Fruit fly (Drosophila melanogaster) whole organism, embryonic: Measurements from ENCODE around the gene spn-E.

ENCODE experiments used
- BEAF-32 ChIP-seq: fragments of 200-800 bp; sonication (Bioruptor generic); optimal IDR thresholded peaks from 3 replicates; lab custom pipeline; 2017; ENCODE audit warnings: missing biosample characterization, missing genetic modification characterization, mild to moderate bottlenecking, moderate library complexity, missing genetic modification reagents
- C15 ChIP-seq: fragments of 200-800 bp; sonication (Bioruptor generic); IDR thresholded peaks from 3 replicates; pipeline ENCODE4 v1.3.6; 2022; ENCODE audit warnings: missing biosample characterization, missing genetic modification characterization
- CG1024 ChIP-seq: fragments of 200-800 bp; sonication (Bioruptor generic); IDR thresholded peaks from 2 replicates; pipeline ENCODE4 v1.3.6; 2022; ENCODE audit warnings: missing biosample characterization, missing genetic modification characterization
- CG10543 ChIP-seq: fragments of 200-800 bp; sonication (Bioruptor generic); optimal IDR thresholded peaks from 3 replicates; lab custom pipeline; 2017; ENCODE audit warnings: missing biosample characterization, mild to moderate bottlenecking, missing genetic modification characterization, moderate library complexity
- CG11723 ChIP-seq: fragments of 200-800 bp; sonication (Bioruptor generic); optimal IDR thresholded peaks from 2 replicates; lab custom pipeline; 2017; ENCODE audit warnings: missing biosample characterization, mild to moderate bottlenecking, missing genetic modification characterization
- CG12391 ChIP-seq: fragments of 200-800 bp; sonication (Bioruptor generic); optimal IDR thresholded peaks from 3 replicates; lab custom pipeline; 2018; ENCODE audit warnings: missing biosample characterization, mild to moderate bottlenecking, missing genetic modification characterization, moderate library complexity
- CG12659 ChIP-seq: fragments of 200-800 bp; sonication (Bioruptor generic); optimal IDR thresholded peaks from 3 replicates; lab custom pipeline; 2017; ENCODE audit warnings: mild to moderate bottlenecking, missing biosample characterization, missing genetic modification reagents, missing genetic modification characterization
- CG12769 ChIP-seq: fragments of 200-800 bp; sonication (Bioruptor generic); optimal IDR thresholded peaks from 2 replicates; lab custom pipeline; 2019; ENCODE audit warnings: missing biosample characterization, mild to moderate bottlenecking, missing genetic modification characterization, moderate library complexity
- CG13123 ChIP-seq: fragments of 200-800 bp; sonication (Bioruptor generic); optimal IDR thresholded peaks from 2 replicates; lab custom pipeline; 2016; ENCODE audit warnings: missing biosample characterization, missing genetic modification characterization
- CG13296 ChIP-seq: fragments of 200-800 bp; sonication (Bioruptor generic); optimal IDR thresholded peaks from 3 replicates; lab custom pipeline; 2018; ENCODE audit warnings: missing biosample characterization, mild to moderate bottlenecking, missing genetic modification characterization
- CG13894 ChIP-seq: fragments of 200-800 bp; sonication (Bioruptor generic); optimal IDR thresholded peaks from 3 replicates; lab custom pipeline; 2018; ENCODE audit warnings: missing biosample characterization, mild to moderate bottlenecking, missing genetic modification characterization, moderate library complexity
- CG14014 ChIP-seq: fragments of 200-800 bp; sonication (Bioruptor generic); IDR thresholded peaks from 2 replicates; pipeline ENCODE4 v1.3.6; 2022; ENCODE audit warnings: missing biosample characterization, missing genetic modification characterization
- CG14965 ChIP-seq: fragments of 200-800 bp; sonication (Bioruptor generic); optimal IDR thresholded peaks from 2 replicates; lab custom pipeline; 2016; ENCODE audit warnings: missing biosample characterization, missing genetic modification characterization, borderline replicate concordance
- CG15073 ChIP-seq: fragments of 200-800 bp; sonication (Bioruptor generic); optimal IDR thresholded peaks from 2 replicates; lab custom pipeline; 2016; ENCODE audit warnings: missing biosample characterization, missing genetic modification characterization
- CG1529 ChIP-seq: fragments of 200-800 bp; sonication (Bioruptor generic); optimal IDR thresholded peaks from 3 replicates; lab custom pipeline; 2018; ENCODE audit warnings: missing biosample characterization, missing genetic modification characterization
- CG15514 ChIP-seq: fragments of 200-800 bp; sonication (Bioruptor generic); optimal IDR thresholded peaks from 3 replicates; lab custom pipeline; 2017; ENCODE audit warnings: missing biosample characterization, missing genetic modification characterization, mild to moderate bottlenecking, moderate library complexity, missing genetic modification reagents
- CG16779 ChIP-seq: fragments of 200-800 bp; sonication (Bioruptor generic); IDR thresholded peaks from 2 replicates; pipeline ENCODE4 v1.3.6; 2022; ENCODE audit warnings: missing biosample characterization, missing genetic modification characterization
- CG16863 ChIP-seq: fragments of 200-800 bp; sonication (Bioruptor generic); optimal IDR thresholded peaks from 3 replicates; lab custom pipeline; 2016; ENCODE audit warnings: missing biosample characterization, missing genetic modification characterization
- CG17328 ChIP-seq: fragments of 200-800 bp; sonication (Bioruptor generic); IDR thresholded peaks from 2 replicates; pipeline ENCODE4 v1.3.6; 2022; ENCODE audit warnings: missing biosample characterization, missing genetic modification characterization
- CG17802 ChIP-seq: fragments of 200-800 bp; sonication (Bioruptor generic); optimal IDR thresholded peaks from 2 replicates; lab custom pipeline; 2018; ENCODE audit warnings: missing biosample characterization, mild to moderate bottlenecking, missing genetic modification characterization, moderate library complexity
- CG1832 ChIP-seq: fragments of 200-800 bp; sonication (Bioruptor generic); optimal IDR thresholded peaks from 2 replicates; lab custom pipeline; 2017; ENCODE audit warnings: missing biosample characterization, mild to moderate bottlenecking, missing genetic modification characterization, inconsistent platforms
- CG18476 ChIP-seq: fragments of 200-800 bp; sonication (Bioruptor generic); optimal IDR thresholded peaks from 2 replicates; lab custom pipeline; 2016; ENCODE audit warnings: missing biosample characterization, mild to moderate bottlenecking, missing genetic modification characterization
- CG18599 ChIP-seq: fragments of 200-800 bp; sonication (Bioruptor generic); optimal IDR thresholded peaks from 3 replicates; lab custom pipeline; 2017; ENCODE audit warnings: missing biosample characterization, missing genetic modification characterization, mild to moderate bottlenecking, moderate library complexity, missing genetic modification reagents
- CG2202 ChIP-seq: fragments of 200-800 bp; sonication (Bioruptor generic); optimal IDR thresholded peaks from 2 replicates; lab custom pipeline; 2018; ENCODE audit warnings: missing biosample characterization, mild to moderate bottlenecking, missing genetic modification characterization
- CG31365 ChIP-seq: fragments of 200-800 bp; sonication (Bioruptor generic); optimal IDR thresholded peaks from 2 replicates; lab custom pipeline; 2018; ENCODE audit warnings: missing biosample characterization, mild to moderate bottlenecking, missing genetic modification characterization
- CG34376 ChIP-seq: fragments of 200-800 bp; sonication (Bioruptor generic); optimal IDR thresholded peaks from 2 replicates; lab custom pipeline; 2018; ENCODE audit warnings: missing biosample characterization, mild to moderate bottlenecking, missing genetic modification characterization
- CG4820 ChIP-seq: fragments of 200-800 bp; sonication (Bioruptor generic); optimal IDR thresholded peaks from 3 replicates; lab custom pipeline; 2016; ENCODE audit warnings: missing biosample characterization, missing genetic modification characterization
- CG6765 ChIP-seq: fragments of 200-800 bp; sonication (Bioruptor generic); optimal IDR thresholded peaks from 3 replicates; lab custom pipeline; 2017; ENCODE audit warnings: missing biosample characterization, mild to moderate bottlenecking, missing genetic modification characterization
- CG9932 ChIP-seq: fragments of 200-800 bp; sonication (Bioruptor generic); IDR thresholded peaks from 2 replicates; pipeline ENCODE4 v1.3.6; 2022; ENCODE audit warnings: missing biosample characterization, missing genetic modification characterization
- CoRest ChIP-seq: fragments of 200-800 bp; sonication (Bioruptor generic); optimal IDR thresholded peaks from 3 replicates; lab custom pipeline; 2018; ENCODE audit warnings: missing biosample characterization, mild to moderate bottlenecking, missing genetic modification characterization, moderate library complexity
- Dbx ChIP-seq: fragments of 200-800 bp; sonication (Bioruptor generic); IDR thresholded peaks from 3 replicates; pipeline ENCODE4 v1.3.6; 2022; ENCODE audit warnings: missing biosample characterization, missing genetic modification characterization
- Dref ChIP-seq: fragments of 200-800 bp; sonication (Bioruptor generic); IDR thresholded peaks from 2 replicates; pipeline ENCODE4 v1.3.6; 2022; ENCODE audit warnings: missing biosample characterization, missing genetic modification characterization
- Eip74EF ChIP-seq, 2 experiments: fragments of 200-800 bp in 1 of 2; fragments of >200 bp in 1 of 2; sonication (Bioruptor generic) in 1 of 2; optimal IDR thresholded peaks; 2 replicates each; lab custom pipeline; 2017 to 2019; ENCODE audit warnings: missing biosample characterization in 2 of 2, missing genetic modification characterization in 2 of 2, mild to moderate bottlenecking in 1 of 2, moderate library complexity in 1 of 2
- Lhr ChIP-seq: fragments of 200-800 bp; sonication (Bioruptor generic); optimal IDR thresholded peaks from 3 replicates; lab custom pipeline; 2017; ENCODE audit warnings: mild to moderate bottlenecking, missing biosample characterization, missing genetic modification reagents, missing genetic modification characterization
- Mes4 ChIP-seq: fragments of 200-800 bp; sonication (Bioruptor generic); optimal IDR thresholded peaks from 2 replicates; lab custom pipeline; 2016; ENCODE audit warnings: missing biosample characterization, missing genetic modification characterization
- Nf-YB ChIP-seq: fragments of 200-800 bp; sonication (Bioruptor generic); optimal IDR thresholded peaks from 3 replicates; lab custom pipeline; 2019; ENCODE audit warnings: missing biosample characterization, mild to moderate bottlenecking, missing genetic modification characterization, moderate library complexity
- Pdp1 ChIP-seq, 2 experiments: fragments of 200-800 bp; sonication (Bioruptor generic); optimal IDR thresholded peaks; 3 replicates each; lab custom pipeline; 2016; ENCODE audit warnings: missing biosample characterization in 2 of 2, missing genetic modification characterization in 2 of 2, mild to moderate bottlenecking in 1 of 2, moderate library complexity in 1 of 2
- Poxn ChIP-seq: fragments of 200-800 bp; sonication (Bioruptor generic); IDR thresholded peaks from 2 replicates; pipeline ENCODE4 v1.3.6; 2022; ENCODE audit warnings: missing biosample characterization, missing genetic modification characterization
- Tbp ChIP-seq: fragments of >200 bp; optimal IDR thresholded peaks from 2 replicates; lab custom pipeline; 2018; ENCODE audit warnings: missing biosample characterization, missing genetic modification characterization
- ara ChIP-seq: fragments of 200-800 bp; sonication (Bioruptor generic); IDR thresholded peaks from 2 replicates; pipeline ENCODE4 v1.3.6; 2022; ENCODE audit warnings: missing biosample characterization, missing genetic modification characterization
- corto ChIP-seq: fragments of 200-800 bp; sonication (Bioruptor generic); optimal IDR thresholded peaks from 2 replicates; lab custom pipeline; 2016; ENCODE audit warnings: missing biosample characterization, mild to moderate bottlenecking, missing genetic modification characterization, moderate library complexity
- dysf ChIP-seq: fragments of 200-800 bp; sonication (Bioruptor generic); IDR thresholded peaks from 3 replicates; pipeline ENCODE4 v1.3.6; 2022; ENCODE audit warnings: missing biosample characterization, missing genetic modification characterization
- en ChIP-seq: fragments of 200-800 bp; sonication (Bioruptor generic); optimal IDR thresholded peaks from 2 replicates; lab custom pipeline; 2016; ENCODE audit warnings: missing biosample characterization, missing genetic modification characterization
- gro ChIP-seq: fragments of 200-800 bp; sonication (Bioruptor generic); optimal IDR thresholded peaks from 2 replicates; lab custom pipeline; 2016; ENCODE audit warnings: missing biosample characterization, missing genetic modification characterization
- gt ChIP-seq: fragments of 200-800 bp; sonication (Bioruptor generic); IDR thresholded peaks from 2 replicates; pipeline ENCODE4 v1.3.6; 2022; ENCODE audit warnings: missing biosample characterization, missing genetic modification characterization
- lbe ChIP-seq: fragments of 200-800 bp; sonication (Bioruptor generic); optimal IDR thresholded peaks from 2 replicates; lab custom pipeline; 2016; ENCODE audit warnings: missing biosample characterization, mild to moderate bottlenecking, missing genetic modification characterization
- mam ChIP-seq: fragments of 200-800 bp; sonication (Bioruptor generic); optimal IDR thresholded peaks from 3 replicates; lab custom pipeline; 2016; ENCODE audit warnings: missing biosample characterization, missing genetic modification characterization
- ranshi ChIP-seq: fragments of 200-800 bp; sonication (Bioruptor generic); IDR thresholded peaks from 2 replicates; pipeline ENCODE4 v1.3.6; 2022; ENCODE audit warnings: missing biosample characterization, missing genetic modification characterization
- run ChIP-seq: fragments of 200-800 bp; sonication (Bioruptor generic); optimal IDR thresholded peaks from 3 replicates; lab custom pipeline; 2018; ENCODE audit warnings: missing biosample characterization, mild to moderate bottlenecking, missing genetic modification characterization
- vfl ChIP-seq: fragments of 200-800 bp; sonication (Bioruptor generic); optimal IDR thresholded peaks from 2 replicates; lab custom pipeline; 2016; ENCODE audit warnings: missing biosample characterization, missing genetic modification characterization

The spn-E gene

dm6 chr3R:15793372-15793802 is 43.8 kb upstream of the spn-E start, which contains the start of gene nsl1 (continued):
- TF ChIP-seq gro (no peak), CG11723 (GFP tag; lab: Kevin White, UChicago) (no peak), Pdp1 (GFP tag; optimal IDR thresholded peaks at IDR 0.05; lab: Kevin White, UChicago) (peak in 1 of 2 experiments; percentile 66), Dbx (GFP tag; lab: Robert Waterston, UW) (0 out of 3 replicates have a peak, but pooled peaks have one; percentile 40), vfl (GFP tag; lab: Kevin White, UChicago) (no peak), lbe (GFP tag; lab: Kevin White, UChicago) (peak; percentile 79), BEAF-32 (peak; percentile 99), CG17802 (tag; lab: Kevin White, UChicago) (peak; percentile 75), CoRest (tag; lab: Kevin White, UChicago) (peak; percentile 31), CG1529 (GFP tag; lab: Kevin White, UChicago) (peak; percentile 7), Nf-YB (GFP tag; lab: Kevin White, UChicago) (peak; percentile 28), CG13123 (no peak), CG12769 (tag; lab: Kevin White, UChicago) (no peak), CG12391 (tag; lab: Kevin White, UChicago) (peak; percentile 54), run (tag; lab: Kevin White, UChicago) (no peak), Poxn (GFP tag; lab: Robert Waterston, UW) (no peak), CG1024 (GFP tag; lab: Robert Waterston, UW) (no peak), ara (GFP tag; lab: Robert Waterston, UW) (peak; percentile 25; the same call in 1 of the 2 replicates), CG15073 (GFP tag; lab: Kevin White, UChicago) (no peak), C15 (GFP tag; lab: Robert Waterston, UW) (0 out of 3 replicates have a peak, but pooled peaks have one; percentile 7), CG10543 (GFP tag; lab: Kevin White, UChicago) (peak; percentile 46), CG15514 (GFP tag; lab: Kevin White, UChicago) (peak; percentile 71), Eip74EF (GFP tag; optimal IDR thresholded peaks at IDR 0.05; lab: Kevin White, UChicago) (no peak), CG14014 (no peak), CG9932 (GFP tag; lab: Robert Waterston, UW) (peak; percentile 61), CG2202 (tag; lab: Kevin White, UChicago) (no peak), corto (GFP tag; lab: Kevin White, UChicago) (peak; percentile 73), CG17328 (GFP tag; lab: Robert Waterston, UW) (peak; percentile 47; the same call in 1 of the 2 replicates), CG1832 (GFP tag; lab: Kevin White, UChicago) (peak; percentile 99), Lhr (GFP tag; lab: Kevin White, UChicago) (peak; percentile 58), CG31365 (no peak), CG12659 (peak; percentile 87), ranshi (GFP tag; lab: Robert Waterston, UW) (no peak), CG13296 (GFP tag; lab: Kevin White, UChicago) (no peak), CG16863 (GFP tag; lab: Kevin White, UChicago) (peak; percentile 78), CG34376 (peak; percentile 8), CG18476 (GFP tag; lab: Kevin White, UChicago) (peak; percentile 38), CG4820 (GFP tag; lab: Kevin White, UChicago) (peak; percentile 14), Dref (GFP tag; lab: Robert Waterston, UW) (peak; percentile 84), CG16779 (GFP tag; lab: Robert Waterston, UW) (no peak), CG18599 (no peak), gt (GFP tag; lab: Robert Waterston, UW) (no peak), en (GFP tag; lab: Kevin White, UChicago) (no peak), Mes4 (GFP tag; lab: Kevin White, UChicago) (no peak), mam (GFP tag; lab: Kevin White, UChicago) (peak; percentile 30), Tbp (GFP tag; lab: Kevin White, UChicago) (no peak), CG13894 (peak; percentile 11), CG6765 (GFP tag; lab: Kevin White, UChicago) (no peak), dysf (GFP tag; lab: Robert Waterston, UW) (0 out of 3 replicates have a peak, but pooled peaks have one; percentile 8), CG14965 (GFP tag; lab: Kevin White, UChicago) (no peak)
